Worm (Caenorhabditis elegans): ENCODE results near the gene Y58A7A.2.

- TF ChIP-seq unc-62 (GFP tag; optimal IDR thresholded peaks at IDR 0.05) (no peak), nhr-11 (tag; optimal IDR thresholded peaks at IDR 0.05) (no peak), snpc-4 (tag; optimal IDR thresholded peaks at IDR 0.05) (no peak), fos-1 (tag; optimal IDR thresholded peaks at IDR 0.05) (no peak), aly-2 (tag; optimal IDR thresholded peaks at IDR 0.05) (no peak), lin-15B (tag; optimal IDR thresholded peaks at IDR 0.05) (no peak), unc-39 (tag; optimal IDR thresholded peaks at IDR 0.05) (no peak), nhr-237 (tag; optimal IDR thresholded peaks at IDR 0.05) (no peak), ztf-4 (tag; optimal IDR thresholded peaks at IDR 0.05) (no peak), hmg-11 (tag; optimal IDR thresholded peaks at IDR 0.05) (no peak), nhr-23 (tag; optimal IDR thresholded peaks at IDR 0.05) (no peak), ceh-28 (tag; optimal IDR thresholded peaks at IDR 0.05) (no peak)
These were observed 33.5 kb downstream of the Y58A7A.2 start for ce11 chrV:5038449-5038848.

Data from whole organism, L3 larva.